Fruit fly (Drosophila melanogaster) whole organism, wandering third instar larva: Measurements from ENCODE around the gene CG5687.

Experiments used
- Abd-B ChIP-seq: fragments of >200 bp; optimal IDR thresholded peaks from 2 replicates; lab custom pipeline; 2017; ENCODE audit warnings: missing biosample characterization, missing genetic modification characterization
- CG32264 ChIP-seq: fragments of 200-800 bp; sonication (Bioruptor generic); optimal IDR thresholded peaks from 2 replicates; lab custom pipeline; 2016; ENCODE audit warnings: missing biosample characterization, missing genetic modification characterization
- Hnf4 ChIP-seq: fragments of 200-800 bp; sonication (Bioruptor generic); optimal IDR thresholded peaks from 2 replicates; lab custom pipeline; 2016; ENCODE audit warnings: missing biosample characterization, mild to moderate bottlenecking, missing genetic modification characterization
- Hr78 ChIP-seq: fragments of >200 bp; optimal IDR thresholded peaks from 2 replicates; lab custom pipeline; 2017; ENCODE audit warnings: missing biosample characterization, missing genetic modification characterization
- Mio ChIP-seq: sonication (Bioruptor generic); optimal IDR thresholded peaks from 2 replicates; lab custom pipeline; 2016; ENCODE audit warnings: missing biosample characterization, missing genetic modification characterization
- Myc ChIP-seq: fragments of >200 bp; optimal IDR thresholded peaks from 2 replicates; lab custom pipeline; 2017
- Rel ChIP-seq, 2 experiments: fragments of 200-800 bp; sonication (Bioruptor generic) in 1 of 2; optimal IDR thresholded peaks; 2 replicates in 1 of 2; 3 replicates in 1 of 2; lab custom pipeline; 2016 to 2019; ENCODE audit warnings: mild to moderate bottlenecking in 2 of 2, missing biosample characterization in 2 of 2, missing genetic modification characterization in 2 of 2, moderate library complexity in 1 of 2
- Vsx2 ChIP-seq: fragments of 200-300, 225-300 bp; sonication (Bioruptor generic); optimal IDR thresholded peaks from 2 replicates; lab custom pipeline; 2018; ENCODE audit warnings: missing biosample characterization, missing genetic modification characterization; ENCODE audit not compliant: partially characterized antibody
- br ChIP-seq: fragments of 200-800 bp; sonication (Bioruptor generic); optimal IDR thresholded peaks from 2 replicates; lab custom pipeline; 2016; ENCODE audit warnings: missing biosample characterization, missing genetic modification characterization
- ey ChIP-seq: fragments of 200-800 bp; sonication (Bioruptor generic); optimal IDR thresholded peaks from 2 replicates; lab custom pipeline; 2016; ENCODE audit warnings: missing biosample characterization, missing genetic modification characterization
- h ChIP-seq: fragments of 200-800 bp; sonication (Bioruptor generic); optimal IDR thresholded peaks from 3 replicates; lab custom pipeline; 2016; ENCODE audit warnings: missing biosample characterization, mild to moderate bottlenecking, missing genetic modification characterization
- pan ChIP-seq: fragments of >200 bp; optimal IDR thresholded peaks from 2 replicates; lab custom pipeline; 2017
- psq ChIP-seq: fragments of 200-800 bp; sonication (Bioruptor generic); optimal IDR thresholded peaks from 3 replicates; lab custom pipeline; 2017; ENCODE audit warnings: missing biosample characterization, mild to moderate bottlenecking, missing genetic modification characterization, moderate library complexity
- usp ChIP-seq: fragments of >200 bp; optimal IDR thresholded peaks from 2 replicates; lab custom pipeline; 2017; ENCODE audit warnings: missing biosample characterization, missing genetic modification characterization

- TF ChIP-seq psq (GFP tag; lab: Kevin White, UChicago) (no peak), CG32264 (no peak), Abd-B (no peak), br (no peak), h (GFP tag; lab: Kevin White, UChicago) (no peak), Mio (no peak), Hnf4 (GFP tag; lab: Kevin White, UChicago) (no peak), pan (lab: Kevin White, UChicago) (no peak), Rel (GFP tag; optimal IDR thresholded peaks at IDR 0.05; lab: Kevin White, UChicago) (no peak), Rel (tag; optimal IDR thresholded peaks at IDR 0.05; lab: Kevin White, UChicago) (no peak), Hr78 (GFP tag; lab: Kevin White, UChicago) (no peak), usp (GFP tag; lab: Kevin White, UChicago) (no peak), Vsx2 (GFP tag; lab: Kevin White, UChicago) (no peak), Myc (lab: Kevin White, UChicago) (no peak), ey (GFP tag; lab: Kevin White, UChicago) (no peak)
Measured at dm6 chr3L:1976760-1977159, 37.9 kb upstream of the CG5687 start.
